Fruit fly (Drosophila melanogaster) whole organism, pupa: ENCODE results near the gene Cp15.

Experiments used
- CG10348 ChIP-seq: fragments of 200-800 bp; sonication (Bioruptor generic); IDR thresholded peaks from 2 replicates; pipeline ENCODE4 v1.3.6; 2022; ENCODE audit warnings: missing biosample characterization, missing genetic modification characterization
- CG12605 ChIP-seq: fragments of 200-800 bp; sonication (Bioruptor generic); IDR thresholded peaks from 2 replicates; pipeline ENCODE4 v1.3.6; 2022; ENCODE audit warnings: missing biosample characterization, missing genetic modification characterization
- CG8159 ChIP-seq: fragments of 200-800 bp; sonication (Bioruptor generic); optimal IDR thresholded peaks from 3 replicates; lab custom pipeline; 2018; ENCODE audit warnings: missing biosample characterization, mild to moderate bottlenecking, missing genetic modification characterization, moderate library complexity
- Snoo ChIP-seq: fragments of 200-800 bp; sonication (Bioruptor generic); optimal IDR thresholded peaks from 3 replicates; lab custom pipeline; 2017; ENCODE audit warnings: missing biosample characterization, mild to moderate bottlenecking, missing genetic modification characterization, inconsistent platforms

DNA sequence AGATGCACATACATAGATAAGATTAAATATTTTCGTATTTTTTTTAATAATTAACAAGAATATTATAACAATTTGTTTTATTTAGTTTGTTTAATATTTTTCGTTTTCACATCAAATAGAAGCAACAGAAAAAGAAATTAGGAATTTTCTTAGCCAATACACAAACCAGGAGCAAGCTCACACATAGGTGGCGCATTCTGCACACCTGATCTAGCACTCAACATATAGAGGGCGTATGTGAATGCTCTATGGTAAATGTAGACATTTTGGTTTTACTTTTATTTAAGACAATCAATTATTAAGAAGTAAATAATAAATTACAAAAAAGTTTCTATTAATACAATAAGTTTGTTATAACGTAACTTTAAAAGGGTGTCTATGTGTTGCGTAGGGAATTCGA, 20.6 kb downstream of the Cp15 start:
- TF ChIP-seq CG12605 (GFP tag; lab: Robert Waterston, UW) (no peak), CG8159 (tag; lab: Kevin White, UChicago) (no peak), CG10348 (GFP tag; lab: Robert Waterston, UW) (no peak), Snoo (no peak)
